Worm (Caenorhabditis elegans): ENCODE data around the gene T16H12.3.

The T16H12.3 gene

ce11 chrIII:10094538-10094937, 11.4 kb upstream of the T16H12.3 start:
- TF ChIP-seq ceh-100 (GFP tag; IDR thresholded peaks at IDR 0.05) (no peak), akir-1 (GFP tag; optimal IDR thresholded peaks at IDR 0.05) (no peak), tbp1 (GFP tag; optimal IDR thresholded peaks at IDR 0.05) (no peak), lsl-1 (GFP tag; optimal IDR thresholded peaks at IDR 0.05) (no peak), madf-3 (GFP tag; IDR thresholded peaks at IDR 0.05) (0 out of 2 replicates have a peak, but pooled peaks have one; percentile 51), hlh-26 (GFP tag; conservative IDR thresholded peaks at IDR 0.05) (no peak), ztf-3 (GFP tag; optimal IDR thresholded peaks at IDR 0.05) (no peak), sdz-38 (tag; optimal IDR thresholded peaks at IDR 0.05) (no peak), F55B11.4 (tag; optimal IDR thresholded peaks at IDR 0.05; ENCODE audit: borderline replicate concordance, insufficient read depth) (no peak), pbrm-1 (GFP tag; IDR thresholded peaks at IDR 0.05) (no peak), ceh-58 (GFP tag; IDR thresholded peaks at IDR 0.05) (no peak), aptf-3 (GFP tag; IDR thresholded peaks at IDR 0.05) (no peak), snpc-1.3 (tag; optimal IDR thresholded peaks at IDR 0.05; ENCODE audit: insufficient read depth) (no peak), attf-5 (GFP tag; optimal IDR thresholded peaks at IDR 0.05) (no peak), egrh-3 (GFP tag; IDR thresholded peaks at IDR 0.05) (peak; percentile 88), egl-18 (GFP tag; IDR thresholded peaks at IDR 0.05) (no peak), rcor-1 (GFP tag; IDR thresholded peaks at IDR 0.05) (no peak), chd-7 (tag; optimal IDR thresholded peaks at IDR 0.05) (peak; percentile 23), lag-1 (GFP tag; IDR thresholded peaks at IDR 0.05) (no peak), nhr-27 (tag; optimal IDR thresholded peaks at IDR 0.05) (no peak), sptf-2 (GFP tag; optimal IDR thresholded peaks at IDR 0.05) (no peak), snpc-4 (GFP tag; optimal IDR thresholded peaks at IDR 0.05) (no peak), snpc-4 (tag; optimal IDR thresholded peaks at IDR 0.05) (no peak), efl-1 (GFP tag; optimal IDR thresholded peaks at IDR 0.05) (peak; percentile 35), xnd-1 (tag; optimal IDR thresholded peaks at IDR 0.05) (no peak), F49E8.2 (tag; optimal IDR thresholded peaks at IDR 0.05; ENCODE audit: insufficient read depth) (no peak), nfyb-1 (GFP tag; IDR thresholded peaks at IDR 0.05) (peak; percentile 66; the same call in 1 of the 2 replicates), ceh-79 (tag; optimal IDR thresholded peaks at IDR 0.05) (no peak), Y53G8AR.9 (GFP tag; conservative IDR thresholded peaks at IDR 0.05) (no peak), unc-62 (GFP tag; optimal IDR thresholded peaks at IDR 0.05) (no peak), mxl-1 (tag; optimal IDR thresholded peaks at IDR 0.05) (no peak), dox-1 (GFP tag; IDR thresholded peaks at IDR 0.05) (peak; percentile 13; the same call in 1 of the 2 replicates), hsf-1 (GFP tag; IDR thresholded peaks at IDR 0.05) (no peak), F10E7.11 (tag; optimal IDR thresholded peaks at IDR 0.05) (no peak), ZK185.1 (tag; optimal IDR thresholded peaks at IDR 0.05; ENCODE audit: poor library complexity, severe bottlenecking) (no peak), cebp-1 (GFP tag; IDR thresholded peaks at IDR 0.05) (no peak), cebp-1 (tag; optimal IDR thresholded peaks at IDR 0.05) (peak; percentile 29), bed-2 (GFP tag; IDR thresholded peaks at IDR 0.05) (0 out of 2 replicates have a peak, but pooled peaks have one; percentile 68), hrde-1 (tag; optimal IDR thresholded peaks at IDR 0.05; ENCODE audit: borderline replicate concordance) (no peak), Y95B8A.8 (GFP tag; IDR thresholded peaks at IDR 0.05) (no peak), ama-1 (optimal IDR thresholded peaks at IDR 0.05) (no peak), ama-1 (GFP tag; optimal IDR thresholded peaks at IDR 0.05) (no peak), B0019.2 (GFP tag; conservative IDR thresholded peaks at IDR 0.05) (no peak), hmg-1.2 (GFP tag; IDR thresholded peaks at IDR 0.05) (peak; percentile 31; the same call in 1 of the 2 replicates), ekl-4 (GFP tag; IDR thresholded peaks at IDR 0.05) (0 out of 2 replicates have a peak, but pooled peaks have one; percentile 64), cebp-2 (GFP tag; IDR thresholded peaks at IDR 0.05) (no peak), Y79H2A.3 (GFP tag; conservative IDR thresholded peaks at IDR 0.05) (no peak), nfya-1 (tag; optimal IDR thresholded peaks at IDR 0.05; ENCODE audit: borderline replicate concordance, insufficient read depth) (no peak), nhr-80 (tag; optimal IDR thresholded peaks at IDR 0.05) (no peak)

Data from whole organism, young adult.